Fruit fly (Drosophila melanogaster): ENCODE results near the gene CG32024.

CG32024 gene

DNA sequence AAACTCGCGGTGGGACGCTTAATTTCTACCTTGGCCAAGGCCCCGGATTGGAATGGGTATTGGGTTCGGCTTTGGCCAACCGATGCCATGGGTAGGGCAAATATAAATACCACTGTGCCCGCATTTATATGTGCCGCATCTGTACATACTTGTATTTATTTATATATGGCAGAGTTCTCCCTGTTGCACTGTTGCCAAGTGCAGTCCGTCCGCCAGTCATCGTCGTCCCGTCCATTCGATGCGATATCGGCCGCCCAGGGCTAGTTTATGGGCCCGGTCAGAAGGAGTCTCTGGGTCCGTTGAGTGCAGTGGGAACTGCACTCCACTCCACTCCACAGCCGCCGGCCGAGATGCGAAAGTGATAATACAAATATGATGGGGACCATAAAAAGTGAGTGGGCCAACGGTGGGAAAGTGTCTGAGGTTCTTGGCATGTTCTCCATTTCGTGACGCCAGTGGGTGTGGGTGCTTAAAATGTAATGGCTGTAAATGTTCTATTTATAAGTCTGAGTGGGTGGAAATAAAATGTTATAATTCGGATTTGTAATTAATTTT, 15.6 kb downstream of the CG32024 start:
- TF ChIP-seq CG14655 (GFP tag; optimal IDR thresholded peaks at IDR 0.05): no peak
- peak; percentile 81 for TF ChIP-seq EcR (GFP tag; optimal IDR thresholded peaks at IDR 0.05)
- TF ChIP-seq CG4496 (GFP tag; IDR thresholded peaks at IDR 0.05): no peak
- TF ChIP-seq CG9948 (tag; optimal IDR thresholded peaks at IDR 0.05): no peak
- TF ChIP-seq CG10348 (GFP tag; IDR thresholded peaks at IDR 0.05): no peak
- TF ChIP-seq CG13204 (GFP tag; optimal IDR thresholded peaks at IDR 0.05): peak; percentile 60
- TF ChIP-seq fd96Ca (GFP tag; IDR thresholded peaks at IDR 0.05): 0 out of 3 replicates have a peak, but pooled peaks have one; percentile 8
- no peak for TF ChIP-seq Pif1A (GFP tag; optimal IDR thresholded peaks at IDR 0.05)

dm6 chr3L:8823730-8824374, 16.5 kb downstream of the CG32024 start:
- peak; percentile 84 for TF ChIP-seq CG8159 (tag; optimal IDR thresholded peaks at IDR 0.05)
- TF ChIP-seq Snoo (tag; optimal IDR thresholded peaks at IDR 0.05): peak; percentile 53
- peak; percentile 84 for TF ChIP-seq CG34367 (tag; optimal IDR thresholded peaks at IDR 0.05)
- TF ChIP-seq CG4496 (GFP tag; IDR thresholded peaks at IDR 0.05): peak; percentile 76; the same call in 2 of the 3 replicates
- TF ChIP-seq CG14655 (GFP tag; optimal IDR thresholded peaks at IDR 0.05): peak; percentile 68
- peak; percentile 26 for TF ChIP-seq gl (tag; optimal IDR thresholded peaks at IDR 0.05)
- peak; percentile 68 for TF ChIP-seq Pif1B (GFP tag; optimal IDR thresholded peaks at IDR 0.05)
- peak; percentile 40 for TF ChIP-seq EcR (GFP tag; optimal IDR thresholded peaks at IDR 0.05)
- peak; percentile 84 for TF ChIP-seq CG15710 (tag; optimal IDR thresholded peaks at IDR 0.05)
- TF ChIP-seq fd96Ca (GFP tag; IDR thresholded peaks at IDR 0.05): 0 out of 3 replicates have a peak, but pooled peaks have one; percentile 5
- TF ChIP-seq CG13204 (GFP tag; optimal IDR thresholded peaks at IDR 0.05): peak; percentile 77
- peak; percentile 22 for TF ChIP-seq D1 (tag; optimal IDR thresholded peaks at IDR 0.05)
- TF ChIP-seq CG10348 (GFP tag; IDR thresholded peaks at IDR 0.05): no peak
- TF ChIP-seq CG8301 (tag; optimal IDR thresholded peaks at IDR 0.05): peak; percentile 28
- peak; percentile 27; the same call in 1 of the 2 replicates for TF ChIP-seq rn (GFP tag; IDR thresholded peaks at IDR 0.05)
- peak; percentile 42; the same call in 1 of the 2 replicates for TF ChIP-seq CG12605 (GFP tag; IDR thresholded peaks at IDR 0.05)
- no peak for TF ChIP-seq Ets98B (GFP tag; IDR thresholded peaks at IDR 0.05)
- peak; percentile 68 for TF ChIP-seq CG17806 (tag; optimal IDR thresholded peaks at IDR 0.05)
- TF ChIP-seq CG32121 (GFP tag; IDR thresholded peaks at IDR 0.05): no peak
- peak; percentile 47 for TF ChIP-seq Pif1A (GFP tag; optimal IDR thresholded peaks at IDR 0.05)
- TF ChIP-seq CG9948 (tag; optimal IDR thresholded peaks at IDR 0.05): peak; percentile 75

DNA sequence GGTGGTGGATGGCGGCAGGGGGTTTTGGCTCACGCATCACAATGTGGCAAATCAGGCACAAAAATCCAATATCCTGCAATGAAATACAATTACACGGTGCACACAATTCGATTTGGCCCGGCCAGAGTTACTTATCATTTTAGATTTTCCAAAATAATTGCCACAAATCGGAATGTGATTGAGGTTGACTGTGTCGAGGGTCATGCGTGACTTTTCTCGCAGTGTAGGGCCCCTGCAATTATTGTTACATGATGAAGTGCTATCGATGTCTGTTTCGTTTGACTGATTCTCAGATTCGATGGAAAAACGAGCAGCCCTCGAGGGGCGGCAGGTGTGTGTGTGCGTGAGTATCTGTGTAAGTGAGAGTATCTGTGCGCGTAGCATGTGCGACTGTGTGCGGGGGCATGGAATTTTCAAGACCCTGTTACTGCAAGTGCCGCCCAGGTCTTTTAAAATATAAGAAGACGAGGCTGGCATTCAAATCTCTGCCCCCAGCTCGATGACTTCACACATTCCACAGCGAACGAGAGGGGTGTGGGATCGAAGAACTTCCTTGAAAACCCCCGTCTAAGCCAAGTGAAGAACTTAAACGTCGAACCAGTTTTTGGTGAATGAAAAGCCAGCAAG, 17.1 kb downstream of the CG32024 start:
- TF ChIP-seq CG4496 (GFP tag; IDR thresholded peaks at IDR 0.05) (no peak), Snoo (tag; optimal IDR thresholded peaks at IDR 0.05) (no peak), D1 (tag; optimal IDR thresholded peaks at IDR 0.05) (no peak), CG32121 (GFP tag; IDR thresholded peaks at IDR 0.05) (no peak), Ets98B (GFP tag; IDR thresholded peaks at IDR 0.05) (no peak), CG14655 (GFP tag; optimal IDR thresholded peaks at IDR 0.05) (no peak), CG12605 (GFP tag; IDR thresholded peaks at IDR 0.05) (no peak), CG8159 (tag; optimal IDR thresholded peaks at IDR 0.05) (no peak)

DNA sequence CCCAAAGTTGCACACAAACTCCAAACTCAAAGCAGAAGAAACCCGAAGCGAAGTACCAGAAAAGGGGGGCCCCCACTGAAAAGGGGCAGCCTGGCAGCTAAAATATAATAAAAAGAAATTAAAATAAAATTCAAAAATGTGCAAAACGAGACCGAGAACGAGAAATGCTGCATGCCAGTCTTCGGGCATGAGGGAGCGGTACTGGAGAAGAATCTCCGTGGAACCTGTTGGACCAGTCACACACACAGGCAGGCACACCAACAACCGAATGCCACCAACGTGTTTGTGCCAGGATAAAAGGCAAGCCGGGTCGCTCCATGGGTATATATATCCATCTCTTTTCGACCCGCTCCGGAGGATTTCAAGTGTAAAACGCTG, 17.6 kb downstream of the CG32024 start:
- TF ChIP-seq CG32121 (GFP tag; IDR thresholded peaks at IDR 0.05) (no peak), CG4496 (GFP tag; IDR thresholded peaks at IDR 0.05) (peak; percentile 58; the same call in 2 of the 3 replicates), rn (GFP tag; IDR thresholded peaks at IDR 0.05) (no peak), Ets98B (GFP tag; IDR thresholded peaks at IDR 0.05) (no peak), CG17806 (tag; optimal IDR thresholded peaks at IDR 0.05) (no peak), CG13204 (GFP tag; optimal IDR thresholded peaks at IDR 0.05) (peak; percentile 37), CG15710 (tag; optimal IDR thresholded peaks at IDR 0.05) (peak; percentile 31), CG12605 (GFP tag; IDR thresholded peaks at IDR 0.05) (no peak), Snoo (tag; optimal IDR thresholded peaks at IDR 0.05) (no peak), fd96Ca (GFP tag; IDR thresholded peaks at IDR 0.05) (no peak), Pif1B (GFP tag; optimal IDR thresholded peaks at IDR 0.05) (peak; percentile 32), CG8159 (tag; optimal IDR thresholded peaks at IDR 0.05) (peak; percentile 8), CG10348 (GFP tag; IDR thresholded peaks at IDR 0.05) (no peak), CG9948 (tag; optimal IDR thresholded peaks at IDR 0.05) (peak; percentile 28), CG34367 (tag; optimal IDR thresholded peaks at IDR 0.05) (peak; percentile 11), EcR (GFP tag; optimal IDR thresholded peaks at IDR 0.05) (peak; percentile 28), CG14655 (GFP tag; optimal IDR thresholded peaks at IDR 0.05) (peak; percentile 9), D1 (tag; optimal IDR thresholded peaks at IDR 0.05) (no peak), gl (tag; optimal IDR thresholded peaks at IDR 0.05) (peak; percentile 47), Pif1A (GFP tag; optimal IDR thresholded peaks at IDR 0.05) (peak; percentile 6), CG8301 (tag; optimal IDR thresholded peaks at IDR 0.05) (no peak)

DNA sequence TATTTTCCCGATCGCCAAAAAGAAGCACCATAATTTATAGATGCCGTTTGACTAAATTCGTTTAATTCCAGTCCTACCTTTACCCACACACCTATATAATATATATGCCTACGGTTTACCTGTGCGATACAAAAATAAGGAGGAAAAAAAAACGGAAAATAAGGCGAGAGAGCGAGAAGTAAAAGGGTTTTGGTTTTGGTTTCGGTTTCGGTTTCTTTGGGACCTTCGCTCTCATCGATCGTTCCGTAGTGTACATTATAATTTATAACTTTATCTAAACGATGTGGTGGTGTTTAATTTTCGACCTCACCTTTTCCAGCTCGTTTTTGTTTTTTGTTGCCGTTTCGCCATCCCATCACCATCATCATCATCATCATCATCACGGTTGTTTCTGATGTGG, 18.2 kb downstream of the CG32024 start:
- TF ChIP-seq CG8159 (tag; optimal IDR thresholded peaks at IDR 0.05): no peak

DNA sequence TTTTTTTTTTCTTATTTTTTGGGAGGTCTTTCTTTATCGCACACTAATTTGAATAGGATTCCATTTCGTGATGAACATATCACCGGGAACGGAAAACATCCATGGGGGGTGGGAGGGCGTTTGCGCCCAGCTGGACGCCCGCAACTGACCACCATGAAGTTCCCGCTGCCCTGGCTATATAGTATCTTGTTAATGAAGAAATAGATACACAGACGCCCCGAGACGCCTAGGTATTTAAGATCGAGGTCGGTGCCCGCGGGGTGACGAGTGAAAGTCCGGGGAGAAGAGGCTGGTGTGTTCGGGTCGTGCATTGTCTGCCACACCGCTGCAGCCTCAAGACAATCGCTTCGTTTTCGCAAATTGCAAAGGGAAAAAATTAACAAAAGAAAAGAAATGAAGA, 18.6 kb downstream of the CG32024 start:
- TF ChIP-seq CG14655 (GFP tag; optimal IDR thresholded peaks at IDR 0.05) (no peak), CG17806 (tag; optimal IDR thresholded peaks at IDR 0.05) (no peak), EcR (GFP tag; optimal IDR thresholded peaks at IDR 0.05) (no peak), CG4496 (GFP tag; IDR thresholded peaks at IDR 0.05) (no peak), Pif1B (GFP tag; optimal IDR thresholded peaks at IDR 0.05) (no peak), fd96Ca (GFP tag; IDR thresholded peaks at IDR 0.05) (no peak), D1 (tag; optimal IDR thresholded peaks at IDR 0.05) (no peak), CG13204 (GFP tag; optimal IDR thresholded peaks at IDR 0.05) (no peak), CG8301 (tag; optimal IDR thresholded peaks at IDR 0.05) (no peak), rn (GFP tag; IDR thresholded peaks at IDR 0.05) (no peak), CG34367 (tag; optimal IDR thresholded peaks at IDR 0.05) (no peak), CG10348 (GFP tag; IDR thresholded peaks at IDR 0.05) (no peak), Ets98B (GFP tag; IDR thresholded peaks at IDR 0.05) (no peak), Pif1A (GFP tag; optimal IDR thresholded peaks at IDR 0.05) (no peak)
